Fruit fly (Drosophila melanogaster) whole organism, embryonic: Measurements from ENCODE around the gene Usp30.

Source experiments
- Abd-B ChIP-seq: fragments of 200-800 bp; sonication (Bioruptor generic); optimal IDR thresholded peaks from 2 replicates; lab custom pipeline; 2018; ENCODE audit warnings: missing biosample characterization, mild to moderate bottlenecking, missing genetic modification characterization, moderate library complexity
- Bdp1 ChIP-seq: fragments of 200-800 bp; sonication (Bioruptor generic); optimal IDR thresholded peaks from 3 replicates; lab custom pipeline; 2016; ENCODE audit warnings: missing biosample characterization, missing genetic modification characterization
- CG10543 ChIP-seq: fragments of 200-800 bp; sonication (Bioruptor generic); optimal IDR thresholded peaks from 3 replicates; lab custom pipeline; 2017; ENCODE audit warnings: missing biosample characterization, mild to moderate bottlenecking, missing genetic modification characterization, moderate library complexity
- CG12391 ChIP-seq: fragments of 200-800 bp; sonication (Bioruptor generic); optimal IDR thresholded peaks from 3 replicates; lab custom pipeline; 2018; ENCODE audit warnings: missing biosample characterization, mild to moderate bottlenecking, missing genetic modification characterization, moderate library complexity
- CG12769 ChIP-seq: fragments of 200-800 bp; sonication (Bioruptor generic); optimal IDR thresholded peaks from 2 replicates; lab custom pipeline; 2019; ENCODE audit warnings: missing biosample characterization, mild to moderate bottlenecking, missing genetic modification characterization, moderate library complexity
- CG14014 ChIP-seq: fragments of 200-800 bp; sonication (Bioruptor generic); IDR thresholded peaks from 2 replicates; pipeline ENCODE4 v1.3.6; 2022; ENCODE audit warnings: missing biosample characterization, missing genetic modification characterization
- CG1602 ChIP-seq: fragments of 200-800 bp; sonication (Bioruptor generic); optimal IDR thresholded peaks from 3 replicates; lab custom pipeline; 2016; ENCODE audit warnings: missing biosample characterization, missing genetic modification characterization
- CG17328 ChIP-seq: fragments of 200-800 bp; sonication (Bioruptor generic); IDR thresholded peaks from 2 replicates; pipeline ENCODE4 v1.3.6; 2022; ENCODE audit warnings: missing biosample characterization, missing genetic modification characterization
- CG17361 ChIP-seq: fragments of 200-800 bp; sonication (Bioruptor generic); IDR thresholded peaks from 3 replicates; pipeline ENCODE4 v1.3.6; 2022; ENCODE audit warnings: missing biosample characterization, missing genetic modification characterization
- CG17612 ChIP-seq: fragments of 200-800 bp; sonication (Bioruptor generic); IDR thresholded peaks from 2 replicates; pipeline ENCODE4 v1.3.6; 2022; ENCODE audit warnings: missing biosample characterization, missing genetic modification characterization
- CG17829 ChIP-seq: fragments of 200-800 bp; optimal IDR thresholded peaks from 2 replicates; lab custom pipeline; 2019; ENCODE audit warnings: missing biosample characterization, mild to moderate bottlenecking, missing genetic modification characterization, moderate library complexity
- CG18262 ChIP-seq: fragments of 200-800 bp; optimal IDR thresholded peaks from 3 replicates; lab custom pipeline; 2019; ENCODE audit warnings: missing biosample characterization, mild to moderate bottlenecking, missing genetic modification characterization, moderate library complexity
- CG18599 ChIP-seq: fragments of 200-800 bp; sonication (Bioruptor generic); optimal IDR thresholded peaks from 3 replicates; lab custom pipeline; 2017; ENCODE audit warnings: missing biosample characterization, missing genetic modification characterization, mild to moderate bottlenecking, moderate library complexity, missing genetic modification reagents
- CG31441 ChIP-seq: fragments of 200-800 bp; sonication (Bioruptor generic); IDR thresholded peaks from 2 replicates; pipeline ENCODE4 v1.3.6; 2022; ENCODE audit warnings: missing biosample characterization, missing genetic modification characterization
- CG4424 ChIP-seq: fragments of 200-800 bp; sonication (Bioruptor generic); optimal IDR thresholded peaks from 3 replicates; lab custom pipeline; 2016; ENCODE audit warnings: missing biosample characterization, missing genetic modification characterization
- CG5245 ChIP-seq: fragments of 200-800 bp; sonication (Bioruptor generic); optimal IDR thresholded peaks from 3 replicates; lab custom pipeline; 2016; ENCODE audit warnings: missing biosample characterization, missing genetic modification characterization
- CG7556 ChIP-seq: fragments of 200-800 bp; sonication (Bioruptor generic); optimal IDR thresholded peaks from 2 replicates; lab custom pipeline; 2017; ENCODE audit warnings: missing biosample characterization, mild to moderate bottlenecking, missing genetic modification characterization
- E2f1 ChIP-seq: fragments of 200-800 bp; sonication (Bioruptor generic); IDR thresholded peaks from 2 replicates; pipeline ENCODE4 v1.3.6; 2022; ENCODE audit warnings: missing biosample characterization, missing genetic modification characterization
- Ets65A ChIP-seq: fragments of 200-800 bp; sonication (Bioruptor generic); peaks from one replicate; lab custom pipeline; 2016; ENCODE audit warnings: missing biosample characterization, missing genetic modification characterization
- Gug ChIP-seq: fragments of 200-800 bp; sonication (Bioruptor generic); IDR thresholded peaks from 4 replicates; pipeline ENCODE4 v1.3.6; 2022; ENCODE audit warnings: missing biosample characterization, missing genetic modification characterization
- Hey ChIP-seq: fragments of 200-800 bp; sonication (Bioruptor generic); optimal IDR thresholded peaks from 3 replicates; lab custom pipeline; 2018; ENCODE audit warnings: missing biosample characterization, mild to moderate bottlenecking, missing genetic modification characterization
- Oli ChIP-seq: fragments of 200-800 bp; sonication (Bioruptor generic); optimal IDR thresholded peaks from 2 replicates; lab custom pipeline; 2018; ENCODE audit warnings: missing biosample characterization, mild to moderate bottlenecking, missing genetic modification characterization, moderate library complexity
- Optix ChIP-seq: fragments of 200-800 bp; sonication (Bioruptor generic); IDR thresholded peaks from 3 replicates; pipeline ENCODE4 v1.3.6; 2022; ENCODE audit warnings: missing biosample characterization, missing genetic modification characterization
- Sox100B ChIP-seq: fragments of 200-800 bp; sonication (Bioruptor generic); optimal IDR thresholded peaks from 3 replicates; lab custom pipeline; 2018; ENCODE audit warnings: missing biosample characterization, mild to moderate bottlenecking, missing genetic modification characterization
- Sry-δ ChIP-seq: fragments of 200-800 bp; sonication (Bioruptor generic); optimal IDR thresholded peaks from 2 replicates; lab custom pipeline; 2016; ENCODE audit warnings: missing biosample characterization, missing genetic modification characterization
- Trl ChIP-seq, 3 experiments: fragments of >200 bp in 2 of 3; fragments of 200-800 bp in 1 of 3; sonication (Bioruptor generic) in 1 of 3; optimal IDR thresholded peaks; 2 replicates in 1 of 3; 3 replicates in 2 of 3; lab custom pipeline; 2016 to 2017; ENCODE audit warnings: missing biosample characterization in 1 of 3, missing genetic modification characterization in 1 of 3
- Xrp1 ChIP-seq: fragments of 200-800 bp; sonication (Bioruptor generic); IDR thresholded peaks from 2 replicates; pipeline ENCODE4 v1.3.6; 2022; ENCODE audit warnings: missing biosample characterization, missing genetic modification characterization
- bowl ChIP-seq: fragments of 200-800 bp; sonication (Bioruptor generic); IDR thresholded peaks from 2 replicates; pipeline ENCODE4 v1.3.6; 2022; ENCODE audit warnings: missing biosample characterization, missing genetic modification characterization
- disco-r ChIP-seq: fragments of 200-800 bp; sonication (Bioruptor generic); optimal IDR thresholded peaks from 2 replicates; lab custom pipeline; 2016; ENCODE audit warnings: missing biosample characterization, missing genetic modification characterization
- eve ChIP-seq, 2 experiments: fragments of >200 bp; optimal IDR thresholded peaks; 2 replicates each; lab custom pipeline; 2017; ENCODE audit warnings: missing biosample characterization in 2 of 2, missing genetic modification characterization in 2 of 2
- fd3F ChIP-seq: fragments of 200-800 bp; sonication (Bioruptor generic); optimal IDR thresholded peaks from 2 replicates; lab custom pipeline; 2018; ENCODE audit warnings: missing biosample characterization, mild to moderate bottlenecking, missing genetic modification characterization, moderate library complexity
- ftz-f1 ChIP-seq: fragments of 200-800 bp; sonication (Bioruptor generic); optimal IDR thresholded peaks from 2 replicates; lab custom pipeline; 2016; ENCODE audit warnings: missing biosample characterization, missing genetic modification characterization
- kay ChIP-seq: fragments of 200-800 bp; sonication (Bioruptor generic); optimal IDR thresholded peaks from 2 replicates; lab custom pipeline; 2016; ENCODE audit warnings: missing biosample characterization, missing genetic modification characterization
- kni ChIP-seq: fragments of 200-800 bp; sonication (Bioruptor generic); optimal IDR thresholded peaks from 3 replicates; lab custom pipeline; 2017; ENCODE audit warnings: mild to moderate bottlenecking, missing biosample characterization, missing genetic modification reagents, missing genetic modification characterization
- lola ChIP-seq, 3 experiments: fragments of >200 bp in 2 of 3; fragments of 200-800 bp in 1 of 3; sonication (Bioruptor generic) in 1 of 3; optimal IDR thresholded peaks; 2 replicates each; lab custom pipeline; 2017 to 2019; ENCODE audit warnings: missing biosample characterization in 3 of 3, missing genetic modification characterization in 3 of 3, mild to moderate bottlenecking in 1 of 3, moderate library complexity in 1 of 3
- pan ChIP-seq, 4 experiments: fragments of >200 bp in 3 of 4; fragments of 200-800 bp in 1 of 4; sonication (Bioruptor generic) in 1 of 4; optimal IDR thresholded peaks in 3 of 4; IDR thresholded peaks in 1 of 4; 2 replicates each; pipeline versions ENCODE4 v1.3.6 to Lab custom; 2017 to 2022; ENCODE audit warnings: missing biosample characterization in 2 of 4, missing genetic modification characterization in 2 of 4, mixed read lengths in 1 of 4
- phol ChIP-seq: fragments of 200-800 bp; sonication (Bioruptor generic); optimal IDR thresholded peaks from 3 replicates; lab custom pipeline; 2018; ENCODE audit warnings: missing biosample characterization, mild to moderate bottlenecking, missing genetic modification characterization, moderate library complexity
- repo ChIP-seq: fragments of 200-800 bp; sonication (Bioruptor generic); optimal IDR thresholded peaks from 2 replicates; lab custom pipeline; 2016; ENCODE audit warnings: missing biosample characterization, missing genetic modification characterization
- ro ChIP-seq: fragments of 200-800 bp; sonication (Bioruptor generic); IDR thresholded peaks from 2 replicates; pipeline ENCODE4 v1.3.6; 2022; ENCODE audit warnings: missing biosample characterization, missing genetic modification characterization
- sd ChIP-seq: fragments of 200-800 bp; sonication (Bioruptor generic); optimal IDR thresholded peaks from 3 replicates; lab custom pipeline; 2018; ENCODE audit warnings: missing biosample characterization, mild to moderate bottlenecking, missing genetic modification characterization, moderate library complexity
- sens ChIP-seq: fragments of 200-800 bp; sonication (Bioruptor generic); peaks from one replicate; lab custom pipeline; 2016; ENCODE audit warnings: missing biosample characterization, missing genetic modification characterization
- slp2 ChIP-seq: fragments of 200-800 bp; sonication (Bioruptor generic); optimal IDR thresholded peaks from 2 replicates; lab custom pipeline; 2016; ENCODE audit warnings: missing biosample characterization, missing genetic modification characterization
- sqz ChIP-seq: fragments of 200-800 bp; sonication (Bioruptor generic); optimal IDR thresholded peaks from 3 replicates; lab custom pipeline; 2018; ENCODE audit warnings: missing biosample characterization, mild to moderate bottlenecking, missing genetic modification characterization
- twi ChIP-seq: fragments of 200-800 bp; optimal IDR thresholded peaks from 2 replicates; lab custom pipeline; 2019; ENCODE audit warnings: missing biosample characterization, mild to moderate bottlenecking, missing genetic modification characterization, moderate library complexity
- vfl ChIP-seq: fragments of 200-800 bp; sonication (Bioruptor generic); optimal IDR thresholded peaks from 2 replicates; lab custom pipeline; 2016; ENCODE audit warnings: missing biosample characterization, missing genetic modification characterization
- vvl ChIP-seq: fragments of 200-800 bp; sonication (Bioruptor generic); IDR thresholded peaks from 2 replicates; pipeline ENCODE4 v1.3.6; 2022; ENCODE audit warnings: missing biosample characterization, missing genetic modification characterization
- yki ChIP-seq: fragments of >200 bp; optimal IDR thresholded peaks from 3 replicates; lab custom pipeline; 2018
- z ChIP-seq: fragments of 200-800 bp; sonication (Bioruptor generic); IDR thresholded peaks from 3 replicates; pipeline ENCODE4 v1.3.6; 2022; ENCODE audit warnings: missing biosample characterization, missing genetic modification characterization

Gene Usp30

dm6 chrX:5894529-5895487 lies 15.2 kb upstream of the Usp30 start (continued):
- peak; percentile 38 for TF ChIP-seq kni (GFP tag; lab: Kevin White, UChicago)
- TF ChIP-seq Oli: peak; percentile 46
- no peak for TF ChIP-seq Hey (tag; lab: Kevin White, UChicago)
- TF ChIP-seq CG17612: no peak
- TF ChIP-seq CG17361 (GFP tag; lab: Robert Waterston, UW): peak; percentile 30; the same call in 1 of the 3 replicates
- TF ChIP-seq fd3F (GFP tag; lab: Kevin White, UChicago): no peak
- TF ChIP-seq disco-r (GFP tag; lab: Kevin White, UChicago): no peak
- TF ChIP-seq CG12769: peak; percentile 31
- TF ChIP-seq Sox100B (GFP tag; lab: Kevin White, UChicago): peak; percentile 7
- no peak for TF ChIP-seq Trl (optimal IDR thresholded peaks at IDR 0.05; lab: Kevin White, UChicago)
- no peak for TF ChIP-seq Trl (GFP tag; optimal IDR thresholded peaks at IDR 0.05; lab: Kevin White, UChicago)
- TF ChIP-seq lola (GFP tag; optimal IDR thresholded peaks at IDR 0.05; lab: Kevin White, UChicago): no peak
- TF ChIP-seq vfl (GFP tag; lab: Kevin White, UChicago): no peak
- TF ChIP-seq CG10543 (GFP tag; lab: Kevin White, UChicago): no peak
- TF ChIP-seq ro (GFP tag; lab: Robert Waterston, UW): no peak
- TF ChIP-seq vvl (GFP tag; lab: Robert Waterston, UW): 0 out of 2 replicates have a peak, but pooled peaks have one; percentile 20
- peak; percentile 18 for TF ChIP-seq CG4424 (GFP tag; lab: Kevin White, UChicago)
- no peak for TF ChIP-seq kay (GFP tag; lab: Kevin White, UChicago)
- peak; percentile 15 for TF ChIP-seq repo
- TF ChIP-seq CG5245 (GFP tag; lab: Kevin White, UChicago): no peak
- no peak for TF ChIP-seq Sry-δ (GFP tag; lab: Kevin White, UChicago)
- TF ChIP-seq Optix (GFP tag; lab: Robert Waterston, UW): no peak
- TF ChIP-seq sens (GFP tag; lab: Kevin White, UChicago): peak; percentile 2
- 0 out of 2 replicates have a peak, but pooled peaks have one; percentile 9 for TF ChIP-seq Xrp1 (GFP tag; lab: Robert Waterston, UW)
- peak; percentile 30 for TF ChIP-seq phol (tag; lab: Kevin White, UChicago)
- TF ChIP-seq ftz-f1 (GFP tag; lab: Kevin White, UChicago): no peak
- TF ChIP-seq CG7556 (GFP tag; lab: Kevin White, UChicago): peak; percentile 26
- peak; percentile 9 for TF ChIP-seq CG1602 (GFP tag; lab: Kevin White, UChicago)
- no peak for TF ChIP-seq Abd-B (GFP tag; lab: Kevin White, UChicago)
- no peak for TF ChIP-seq CG14014 (GFP tag; lab: Robert Waterston, UW)
- TF ChIP-seq CG18599 (GFP tag; lab: Kevin White, UChicago): peak; percentile 18
- TF ChIP-seq bowl (GFP tag; lab: Robert Waterston, UW): no peak
- 0 out of 2 replicates have a peak, but pooled peaks have one; percentile 14 for TF ChIP-seq CG17328
- no peak for TF ChIP-seq sqz
- TF ChIP-seq CG17829 (tag; lab: Kevin White, UChicago): peak; percentile 2
- TF ChIP-seq Bdp1 (GFP tag; lab: Kevin White, UChicago): no peak
- peak; percentile 7; the same call in 1 of the 4 replicates for TF ChIP-seq Gug
- TF ChIP-seq pan (optimal IDR thresholded peaks at IDR 0.05; lab: Kevin White, UChicago): no peak
- TF ChIP-seq pan (GFP tag; optimal IDR thresholded peaks at IDR 0.05 in 1 of 2, IDR thresholded peaks at IDR 0.05 in 1 of 2): no peak
- TF ChIP-seq slp2: peak; percentile 24
- peak; percentile 27 for TF ChIP-seq CG18262 (tag; lab: Kevin White, UChicago)
- peak; percentile 54 for TF ChIP-seq sd (tag; lab: Kevin White, UChicago)
- TF ChIP-seq yki (lab: Kevin White, UChicago): no peak
- TF ChIP-seq Ets65A (GFP tag; lab: Kevin White, UChicago): no peak
- TF ChIP-seq z (GFP tag; lab: Robert Waterston, UW): 0 out of 3 replicates have a peak, but pooled peaks have one; percentile 30
- peak; percentile 36; the same call in 1 of the 2 replicates for TF ChIP-seq CG31441 (GFP tag; lab: Robert Waterston, UW)
- TF ChIP-seq eve (GFP tag; optimal IDR thresholded peaks at IDR 0.05; lab: Kevin White, UChicago): peak in 1 of 2 experiments; percentile 46
- TF ChIP-seq CG12391 (tag; lab: Kevin White, UChicago): no peak
- peak; percentile 83 for TF ChIP-seq twi
- TF ChIP-seq E2f1 (GFP tag; lab: Robert Waterston, UW): no peak
